Worm (Caenorhabditis elegans) whole organism, late embryonic: ENCODE results near the gene tre-5.
"Not testable (repeated sequence)": the region's sequence is repeated elsewhere in the genome, so short reads cannot be mapped to it uniquely, and the experiment has no call there.

Experiments used
- C08G9.2 ChIP-seq: sonication (generic microtip); optimal IDR thresholded peaks from 2 replicates; lab custom pipeline; 2016; ENCODE audit warnings: mild to moderate bottlenecking, missing genetic modification characterization, moderate library complexity, missing compliant biosample characterization
- K02D7.2 ChIP-seq: sonication (generic microtip); optimal IDR thresholded peaks from 2 replicates; lab custom pipeline; 2017; ENCODE audit warnings: mild to moderate bottlenecking, missing genetic modification characterization, missing compliant biosample characterization
- T23F11.4 ChIP-seq: fragments of 200-800 bp; sonication (Bioruptor generic); optimal IDR thresholded peaks from 2 replicates; lab custom pipeline; 2018; ENCODE audit warnings: mild to moderate bottlenecking, missing genetic modification characterization, missing compliant biosample characterization
- Y22D7AL.16 ChIP-seq: sonication (generic microtip); optimal IDR thresholded peaks from 2 replicates; lab custom pipeline; 2016; ENCODE audit warnings: missing genetic modification characterization, missing compliant biosample characterization
- ceh-18 ChIP-seq: sonication (generic microtip); optimal IDR thresholded peaks from 2 replicates; lab custom pipeline; 2016; ENCODE audit warnings: missing genetic modification characterization, missing compliant biosample characterization
- ceh-2 ChIP-seq: sonication (generic microtip); optimal IDR thresholded peaks from 2 replicates; lab custom pipeline; 2016; ENCODE audit warnings: missing genotype, missing genetic modification characterization, missing compliant biosample characterization
- ceh-24 ChIP-seq: sonication (generic microtip); optimal IDR thresholded peaks from 2 replicates; lab custom pipeline; 2016; ENCODE audit warnings: mild to moderate bottlenecking, missing genetic modification characterization, missing compliant biosample characterization
- ceh-30 ChIP-seq: fragments of 150-350 bp; optimal IDR thresholded peaks from 2 replicates; lab custom pipeline; 2014; ENCODE audit warnings: missing biosample characterization, missing genetic modification characterization
- ceh-31 ChIP-seq: sonication (generic microtip); optimal IDR thresholded peaks from 2 replicates; lab custom pipeline; 2016; ENCODE audit warnings: missing genetic modification characterization, missing compliant biosample characterization
- ceh-48 ChIP-seq: sonication (generic microtip); optimal IDR thresholded peaks from 2 replicates; lab custom pipeline; 2016; ENCODE audit warnings: missing genetic modification characterization, inconsistent platforms, missing compliant biosample characterization
- ceh-6 ChIP-seq: fragments of 200-800 bp; sonication (Bioruptor generic); optimal IDR thresholded peaks from 2 replicates; lab custom pipeline; 2018; ENCODE audit warnings: mild to moderate bottlenecking, missing genetic modification characterization, missing compliant biosample characterization
- dmd-4 ChIP-seq: sonication (generic microtip); optimal IDR thresholded peaks from 2 replicates; lab custom pipeline; 2016; ENCODE audit warnings: borderline replicate concordance, missing genetic modification characterization, missing compliant biosample characterization
- elt-2 ChIP-seq: sonication (generic microtip); optimal IDR thresholded peaks from 2 replicates; lab custom pipeline; 2016; ENCODE audit warnings: missing genetic modification reagents, missing genetic modification characterization, missing compliant biosample characterization
- ets-4 ChIP-seq: sonication (generic microtip); optimal IDR thresholded peaks from 2 replicates; lab custom pipeline; 2016; ENCODE audit warnings: missing genetic modification characterization, missing compliant biosample characterization
- fkh-6 ChIP-seq: sonication (generic microtip); optimal IDR thresholded peaks from 2 replicates; lab custom pipeline; 2016; ENCODE audit warnings: missing genetic modification characterization, missing compliant biosample characterization
- hlh-30 ChIP-seq: sonication (generic microtip); optimal IDR thresholded peaks from 2 replicates; lab custom pipeline; 2017; ENCODE audit warnings: antibody characterized with exemption, missing genetic modification characterization, missing compliant biosample characterization; ENCODE audit not compliant: insufficient read depth
- lim-6 ChIP-seq: sonication (generic microtip); optimal IDR thresholded peaks from 2 replicates; lab custom pipeline; 2016; ENCODE audit warnings: missing genetic modification characterization, missing compliant biosample characterization
- mec-3 ChIP-seq: sonication (generic microtip); optimal IDR thresholded peaks from 2 replicates; lab custom pipeline; 2016; ENCODE audit warnings: borderline replicate concordance, missing genetic modification characterization, missing compliant biosample characterization
- nhr-232 ChIP-seq: sonication (generic microtip); optimal IDR thresholded peaks from 2 replicates; lab custom pipeline; 2016; ENCODE audit warnings: missing genetic modification characterization, missing compliant biosample characterization
- pag-3 ChIP-seq: sonication (generic microtip); optimal IDR thresholded peaks from 2 replicates; lab custom pipeline; 2016; ENCODE audit warnings: missing compliant biosample characterization, missing genetic modification characterization, borderline replicate concordance
- pat-9 ChIP-seq: fragments of 200-800 bp; sonication (Bioruptor generic); optimal IDR thresholded peaks from 2 replicates; lab custom pipeline; 2018; ENCODE audit warnings: mild to moderate bottlenecking, missing genetic modification characterization, moderate library complexity, missing compliant biosample characterization
- pax-1 ChIP-seq: fragments of 150-350 bp; optimal IDR thresholded peaks from 2 replicates; lab custom pipeline; 2014; ENCODE audit warnings: missing biosample characterization, missing genetic modification characterization
- pha-2 ChIP-seq: sonication (generic microtip); optimal IDR thresholded peaks from 2 replicates; lab custom pipeline; 2017; ENCODE audit warnings: mild to moderate bottlenecking, missing genetic modification characterization, missing compliant biosample characterization
- rnt-1 ChIP-seq: sonication (generic microtip); optimal IDR thresholded peaks from 2 replicates; lab custom pipeline; 2016; ENCODE audit warnings: missing genetic modification characterization, missing compliant biosample characterization
- sox-2 ChIP-seq: fragments of 200-800 bp; sonication (Bioruptor generic); IDR thresholded peaks from 2 replicates; pipeline ENCODE4 v1.3.6; 2022; ENCODE audit warnings: missing genetic modification reagents, missing genetic modification characterization, missing compliant biosample characterization
- tbx-2 ChIP-seq: sonication (generic microtip); optimal IDR thresholded peaks from 2 replicates; lab custom pipeline; 2016; ENCODE audit warnings: missing genetic modification characterization, missing compliant biosample characterization
- ttx-3 ChIP-seq: sonication (generic microtip); optimal IDR thresholded peaks from 2 replicates; lab custom pipeline; 2016; ENCODE audit warnings: missing genetic modification reagents, missing genetic modification characterization, missing compliant biosample characterization
- unc-3 ChIP-seq, 2 experiments: fragments of 200-800 bp in 1 of 2; sonication (Bioruptor generic) in 1 of 2; sonication (generic microtip) in 1 of 2; conservative IDR thresholded peaks in 1 of 2; optimal IDR thresholded peaks in 1 of 2; 2 replicates each; pipeline versions ENCODE4 v1.3.6 to Lab custom; 2016 to 2022; ENCODE audit warnings: missing compliant biosample characterization in 2 of 2, missing genetic modification characterization in 2 of 2, missing genetic modification reagents in 1 of 2
- unc-42 ChIP-seq: sonication (generic microtip); optimal IDR thresholded peaks from 2 replicates; lab custom pipeline; 2016; ENCODE audit warnings: missing genotype, missing genetic modification characterization, missing compliant biosample characterization
- unc-55 ChIP-seq: sonication (generic microtip); optimal IDR thresholded peaks from 2 replicates; lab custom pipeline; 2017; ENCODE audit warnings: missing biosample characterization, missing genetic modification reagents, missing genetic modification characterization
- zip-5 ChIP-seq: sonication (generic microtip); optimal IDR thresholded peaks from 2 replicates; lab custom pipeline; 2016; ENCODE audit warnings: missing genetic modification characterization, missing compliant biosample characterization
- ztf-16 ChIP-seq: sonication (generic microtip); optimal IDR thresholded peaks from 2 replicates; lab custom pipeline; 2017; ENCODE audit warnings: missing genetic modification characterization, missing compliant biosample characterization

tre-5 gene

ce11 chrII:55204-55603, at the start of gene tre-5:
TSS of gene tre-5 (minus strand) at chrII:55304.
- TF ChIP-seq ztf-16 (no peak), sox-2 (GFP tag; lab: Robert Waterston, UW) (no peak), ttx-3 (tag; lab: Kevin White, UChicago) (no peak), hlh-30 (tag; lab: Kevin White, UChicago) (peak; percentile 25)

ce11 chrII:104234-104633, 49.1 kb upstream of the tre-5 start, which contains the start of gene col-68:
TSS of gene col-68 (plus strand) at chrII:104534.
- TF ChIP-seq tbx-2 (tag; lab: Kevin White, UChicago) (no peak), ceh-30 (tag; lab: Kevin White, UChicago) (no peak), ceh-48 (no peak), ceh-2 (no peak), ceh-24 (no peak)

- TF ChIP-seq unc-55 (GFP tag; lab: Kevin White, UChicago) (no peak), T23F11.4 (no peak), C08G9.2 (tag; lab: Kevin White, UChicago) (no peak)
Measured at ce11 chrII:101176-101575, 46.1 kb upstream of the tre-5 start.

- TF ChIP-seq mec-3 (tag; lab: Kevin White, UChicago); unc-55 (GFP tag; lab: Kevin White, UChicago); fkh-6 (tag; lab: Kevin White, UChicago): not testable (repeated sequence)
Measured at ce11 chrII:98894-99293, 43.8 kb upstream of the tre-5 start, which contains the start of gene C50D2.10. TSS of gene C50D2.10 (plus strand) at chrII:99138.

ce11 chrII:97992-98763, 43.1 kb upstream of the tre-5 start, which contains the start of the genes luc-7L3 and sftb-6:
TSS of gene luc-7L3 (minus strand) at chrII:98027.
TSS of gene sftb-6 (plus strand) at chrII:98404.
- TF ChIP-seq unc-55 (GFP tag; lab: Kevin White, UChicago) (peak; percentile 12), elt-2 (tag; lab: Kevin White, UChicago) (peak; percentile 43), nhr-232 (tag; lab: Kevin White, UChicago) (no peak), unc-3 (GFP tag; conservative IDR thresholded peaks at IDR 0.05; lab: Robert Waterston, UW) (no peak), unc-3 (tag; optimal IDR thresholded peaks at IDR 0.05; lab: Kevin White, UChicago) (peak; percentile 76), unc-42 (peak; percentile 30), pag-3 (tag; lab: Kevin White, UChicago) (no peak), dmd-4 (tag; lab: Kevin White, UChicago) (no peak), rnt-1 (tag; lab: Kevin White, UChicago) (no peak), pax-1 (peak; percentile 14)

ce11 chrII:95177-95576, 40.1 kb upstream of the tre-5 start, which contains the start of gene C50D2.7:
TSS of gene C50D2.7 (minus strand) at chrII:95277.
- TF ChIP-seq dmd-4 (tag; lab: Kevin White, UChicago) (no peak), Y22D7AL.16 (no peak), zip-5 (tag; lab: Kevin White, UChicago) (no peak), ceh-30 (tag; lab: Kevin White, UChicago) (no peak), ceh-6 (GFP tag; lab: Kevin White, UChicago) (no peak), K02D7.2 (no peak), ceh-18 (tag; lab: Kevin White, UChicago) (no peak), ceh-31 (tag; lab: Kevin White, UChicago) (no peak), lim-6 (tag; lab: Kevin White, UChicago) (no peak), hlh-30 (tag; lab: Kevin White, UChicago) (no peak), pha-2 (tag; lab: Kevin White, UChicago) (no peak), pat-9 (tag; lab: Kevin White, UChicago) (no peak), ets-4 (no peak)
